Fruit fly (Drosophila melanogaster): ENCODE results near the gene CG42327.

Gene CG42327

dm6 chr3R:11646826-11647225 lies 9.1 kb upstream of the CG42327 start (continued):
- TF ChIP-seq CG14441 (GFP tag; IDR thresholded peaks at IDR 0.05), result no peak
- no peak for TF ChIP-seq PHDP (tag; optimal IDR thresholded peaks at IDR 0.05)
- peak; percentile 98 for TF ChIP-seq nom (GFP tag; optimal IDR thresholded peaks at IDR 0.05)
- TF ChIP-seq Myb (GFP tag; optimal IDR thresholded peaks at IDR 0.05), result no peak
- no peak for TF ChIP-seq nau (GFP tag; optimal IDR thresholded peaks at IDR 0.05)
- TF ChIP-seq Hr3 (GFP tag; optimal IDR thresholded peaks at IDR 0.05), result no peak
- TF ChIP-seq C15 (GFP tag; IDR thresholded peaks at IDR 0.05), result no peak
- TF ChIP-seq Adf1 (GFP tag; IDR thresholded peaks at IDR 0.05), result no peak
- TF ChIP-seq CG4617 (GFP tag; optimal IDR thresholded peaks at IDR 0.05; ENCODE audit: borderline replicate concordance), result no peak
- TF ChIP-seq Hr51 (GFP tag; optimal IDR thresholded peaks at IDR 0.05), result no peak
- TF ChIP-seq CG12769 (tag; optimal IDR thresholded peaks at IDR 0.05), result no peak
- TF ChIP-seq Camta (GFP tag; optimal IDR thresholded peaks at IDR 0.05), result no peak
- no peak for TF ChIP-seq Gug (GFP tag; IDR thresholded peaks at IDR 0.05)
- TF ChIP-seq eyg (GFP tag; optimal IDR thresholded peaks at IDR 0.05), result no peak
- TF ChIP-seq CG3163 (GFP tag; optimal IDR thresholded peaks at IDR 0.05), result peak; percentile 71
- TF ChIP-seq trh (GFP tag; optimal IDR thresholded peaks at IDR 0.05), result no peak
- no peak for TF ChIP-seq Xbp1 (GFP tag; optimal IDR thresholded peaks at IDR 0.05)
- TF ChIP-seq CG42726 (GFP tag; IDR thresholded peaks at IDR 0.05; ENCODE audit: partially characterized antibody), result no peak
- TF ChIP-seq phol (tag; optimal IDR thresholded peaks at IDR 0.05), result no peak
- no peak for TF ChIP-seq rib (GFP tag; IDR thresholded peaks at IDR 0.05)
- TF ChIP-seq sug (tag; optimal IDR thresholded peaks at IDR 0.05), result no peak
- TF ChIP-seq CG2712 (tag; optimal IDR thresholded peaks at IDR 0.05), result no peak
- no peak for TF ChIP-seq Xrp1 (GFP tag; IDR thresholded peaks at IDR 0.05)
- TF ChIP-seq ssp (GFP tag; IDR thresholded peaks at IDR 0.05), result no peak
- peak; percentile 20; the same call in 1 of the 2 replicates for TF ChIP-seq CG13287 (GFP tag; IDR thresholded peaks at IDR 0.05; ENCODE audit: partially characterized antibody)
- no peak for TF ChIP-seq Spps (tag; optimal IDR thresholded peaks at IDR 0.05)
- no peak for TF ChIP-seq CG32767 (GFP tag; IDR thresholded peaks at IDR 0.05)
- no peak for TF ChIP-seq Hsf (GFP tag; optimal IDR thresholded peaks at IDR 0.05)
- TF ChIP-seq seq (GFP tag; IDR thresholded peaks at IDR 0.05), result no peak
- no peak for TF ChIP-seq B-H1 (GFP tag; IDR thresholded peaks at IDR 0.05)
- no peak for TF ChIP-seq CG8089 (GFP tag; optimal IDR thresholded peaks at IDR 0.05)
- no peak for TF ChIP-seq salm (tag; optimal IDR thresholded peaks at IDR 0.05)
- no peak for TF ChIP-seq CG18599 (GFP tag; optimal IDR thresholded peaks at IDR 0.05)
- no peak for TF ChIP-seq Mes4 (GFP tag; optimal IDR thresholded peaks at IDR 0.05)
- no peak for TF ChIP-seq CG33213 (GFP tag; optimal IDR thresholded peaks at IDR 0.05)
- no peak for TF ChIP-seq zf30C (GFP tag; optimal IDR thresholded peaks at IDR 0.05)
- TF ChIP-seq CG3847 (GFP tag; IDR thresholded peaks at IDR 0.05), result no peak
- no peak for TF ChIP-seq Sox100B (GFP tag; optimal IDR thresholded peaks at IDR 0.05)
- TF ChIP-seq bowl (GFP tag; IDR thresholded peaks at IDR 0.05), result no peak
- TF ChIP-seq CG1024 (GFP tag; IDR thresholded peaks at IDR 0.05), result no peak
- TF ChIP-seq CG34422 (GFP tag; IDR thresholded peaks at IDR 0.05), result peak; percentile 51; the same call in 1 of the 3 replicates
- no peak for TF ChIP-seq CG12104 (GFP tag; optimal IDR thresholded peaks at IDR 0.05)
- TF ChIP-seq hkb (optimal IDR thresholded peaks at IDR 0.05), result no peak
- TF ChIP-seq hkb (GFP tag; IDR thresholded peaks at IDR 0.05), result no peak
- no peak for TF ChIP-seq Atf3 (GFP tag; optimal IDR thresholded peaks at IDR 0.05)
- TF ChIP-seq Oli (tag; optimal IDR thresholded peaks at IDR 0.05), result no peak
- no peak for TF ChIP-seq CG15601 (tag; optimal IDR thresholded peaks at IDR 0.05)
- no peak for TF ChIP-seq D19A (tag; optimal IDR thresholded peaks at IDR 0.05)
- TF ChIP-seq Deaf1 (tag; optimal IDR thresholded peaks at IDR 0.05), result peak; percentile 51
- TF ChIP-seq CG31441 (GFP tag; IDR thresholded peaks at IDR 0.05), result no peak
- TF ChIP-seq CG8359 (GFP tag; optimal IDR thresholded peaks at IDR 0.05; ENCODE audit: borderline replicate concordance), result no peak
- TF ChIP-seq HmgD (GFP tag; optimal IDR thresholded peaks at IDR 0.05), result no peak
- no peak for TF ChIP-seq Hr39 (optimal IDR thresholded peaks at IDR 0.05)
